Worm (Caenorhabditis elegans) whole organism, late embryonic: ENCODE measurements around the gene his-62.

Source experiments
- ama-1 ChIP-seq: fragments of 150-350 bp; optimal IDR thresholded peaks from 2 replicates; lab custom pipeline; 2014
- madf-2 ChIP-seq: sonication (generic microtip); optimal IDR thresholded peaks from 2 replicates; lab custom pipeline; 2017; ENCODE audit warnings: missing genetic modification characterization, missing compliant biosample characterization
- nhr-11 ChIP-seq: fragments of 150-350 bp; optimal IDR thresholded peaks from 2 replicates; lab custom pipeline; 2014; ENCODE audit warnings: missing biosample characterization, missing genetic modification characterization
- pax-1 ChIP-seq: fragments of 150-350 bp; optimal IDR thresholded peaks from 2 replicates; lab custom pipeline; 2014; ENCODE audit warnings: missing biosample characterization, missing genetic modification characterization
- pqm-1 ChIP-seq: sonication (generic microtip); optimal IDR thresholded peaks from 2 replicates; lab custom pipeline; 2016; ENCODE audit warnings: missing genetic modification characterization, missing compliant biosample characterization
- sox-2 ChIP-seq: fragments of 200-800 bp; sonication (Bioruptor generic); IDR thresholded peaks from 2 replicates; pipeline ENCODE4 v1.3.6; 2022; ENCODE audit warnings: missing genetic modification reagents, missing genetic modification characterization, missing compliant biosample characterization

DNA sequence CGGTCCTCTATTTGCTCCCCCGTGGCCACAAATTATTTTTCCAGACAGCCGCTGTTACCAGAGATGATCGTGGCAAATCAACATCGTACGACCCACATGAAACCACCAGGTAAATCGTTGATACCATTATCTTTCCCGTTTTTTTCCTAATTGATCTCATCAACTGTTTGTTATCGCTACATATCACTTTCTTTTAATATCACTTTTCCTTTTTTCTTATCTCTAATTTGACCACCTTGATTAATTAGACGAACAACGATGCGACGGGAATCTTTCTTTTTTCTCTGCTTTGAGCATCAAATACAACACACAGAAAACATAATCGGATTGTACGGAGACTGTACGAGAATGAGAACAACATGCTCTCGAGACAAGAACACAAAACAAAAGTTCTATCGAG is 46.1 kb upstream of the his-62 start:
- TF ChIP-seq pax-1 (tag; lab: Kevin White, UChicago) (no peak), ama-1 (lab: Kevin White, UChicago) (no peak), madf-2 (tag; lab: Kevin White, UChicago) (no peak), sox-2 (GFP tag; lab: Robert Waterston, UW) (no peak), pqm-1 (no peak), nhr-11 (tag; lab: Kevin White, UChicago) (no peak)
